Worm (Caenorhabditis elegans) whole organism, L3 larva: ENCODE measurements around the gene C16D9.1.

Experiments
- R02D3.7 ChIP-seq: fragments of 150-350 bp; optimal IDR thresholded peaks from 2 replicates; lab custom pipeline; 2014; ENCODE audit warnings: missing biosample characterization, missing genetic modification characterization
- ZK546.5 ChIP-seq: sonication (generic microtip); optimal IDR thresholded peaks from 2 replicates; lab custom pipeline; 2017; ENCODE audit warnings: missing biosample characterization, missing genetic modification characterization
- ama-1 ChIP-seq: fragments of 150-350 bp; optimal IDR thresholded peaks from 2 replicates; lab custom pipeline; 2018
- ceh-28 ChIP-seq: fragments of 150-350 bp; optimal IDR thresholded peaks from 2 replicates; lab custom pipeline; 2014; ENCODE audit warnings: missing biosample characterization, missing genetic modification reagents, missing genetic modification characterization
- ceh-82 ChIP-seq: fragments of 150-350 bp; optimal IDR thresholded peaks from 2 replicates; lab custom pipeline; 2014; ENCODE audit warnings: missing biosample characterization, missing genetic modification characterization
- ceh-9 ChIP-seq: sonication (generic microtip); optimal IDR thresholded peaks from 2 replicates; lab custom pipeline; 2018; ENCODE audit warnings: missing biosample characterization, missing genetic modification characterization
- daf-12 ChIP-seq: fragments of 150-350 bp; optimal IDR thresholded peaks from 2 replicates; lab custom pipeline; 2014; ENCODE audit warnings: missing biosample characterization, missing genetic modification reagents, missing genetic modification characterization
- egl-5 ChIP-seq: fragments of 150-350 bp; optimal IDR thresholded peaks from 2 replicates; lab custom pipeline; 2017; ENCODE audit warnings: missing biosample characterization, missing genetic modification reagents, missing genetic modification characterization, inconsistent platforms
- elt-2 ChIP-seq: sonication (generic microtip); optimal IDR thresholded peaks from 2 replicates; lab custom pipeline; 2016; ENCODE audit warnings: missing genetic modification reagents, mild to moderate bottlenecking, missing genetic modification characterization, missing compliant biosample characterization
- eor-1 ChIP-seq, 2 experiments: fragments of 150-350 bp; optimal IDR thresholded peaks; 2 replicates each; lab custom pipeline; 2014 to 2018; ENCODE audit warnings: missing biosample characterization in 2 of 2, missing genetic modification characterization in 2 of 2
- fkh-10 ChIP-seq: sonication (generic microtip); optimal IDR thresholded peaks from 2 replicates; lab custom pipeline; 2017; ENCODE audit warnings: missing biosample characterization, missing genetic modification reagents, missing genetic modification characterization
- fkh-2 ChIP-seq: fragments of 150-350 bp; optimal IDR thresholded peaks from 2 replicates; lab custom pipeline; 2014; ENCODE audit warnings: missing biosample characterization, missing genetic modification reagents, missing genetic modification characterization
- fos-1 ChIP-seq: fragments of 150-350 bp; optimal IDR thresholded peaks from 2 replicates; lab custom pipeline; 2014; ENCODE audit warnings: missing biosample characterization, missing genetic modification characterization
- hmg-11 ChIP-seq: sonication (generic microtip); optimal IDR thresholded peaks from 2 replicates; lab custom pipeline; 2016; ENCODE audit warnings: missing genetic modification characterization, missing compliant biosample characterization
- jun-1 ChIP-seq: fragments of 150-350 bp; optimal IDR thresholded peaks from 2 replicates; lab custom pipeline; 2014; ENCODE audit warnings: missing biosample characterization, missing genetic modification reagents, missing genetic modification characterization
- lin-39 ChIP-seq: fragments of 150-350 bp; optimal IDR thresholded peaks from 2 replicates; lab custom pipeline; 2018; ENCODE audit warnings: missing biosample characterization, missing genetic modification reagents, missing genetic modification characterization
- lsy-12 ChIP-seq: sonication (generic microtip); optimal IDR thresholded peaks from 2 replicates; lab custom pipeline; 2016; ENCODE audit warnings: mild to moderate bottlenecking, missing genetic modification characterization, missing compliant biosample characterization
- mdl-1 ChIP-seq: fragments of 150-350 bp; optimal IDR thresholded peaks from 2 replicates; lab custom pipeline; 2014; ENCODE audit warnings: missing biosample characterization, missing genetic modification characterization
- mml-1 ChIP-seq: fragments of 150-350 bp; sonication (generic microtip); optimal IDR thresholded peaks from 3 replicates; lab custom pipeline; 2014; ENCODE audit warnings: missing biosample characterization, missing genetic modification characterization
- nfya-1 ChIP-seq: sonication (generic microtip); optimal IDR thresholded peaks from 2 replicates; lab custom pipeline; 2017; ENCODE audit warnings: missing genetic modification characterization, mild to moderate bottlenecking, missing compliant biosample characterization, antibody characterized with exemption, moderate library complexity; ENCODE audit not compliant: insufficient read depth
- nhr-11 ChIP-seq: fragments of 150-350 bp; optimal IDR thresholded peaks from 2 replicates; lab custom pipeline; 2014; ENCODE audit warnings: missing biosample characterization, missing genetic modification characterization
- nhr-12 ChIP-seq: fragments of 150-350 bp; optimal IDR thresholded peaks from 2 replicates; lab custom pipeline; 2014; ENCODE audit warnings: missing biosample characterization, missing genetic modification characterization
- nhr-23 ChIP-seq: fragments of 150-350 bp; optimal IDR thresholded peaks from 2 replicates; lab custom pipeline; 2014; ENCODE audit warnings: missing biosample characterization, missing genetic modification reagents, missing genetic modification characterization
- nhr-237 ChIP-seq: fragments of 150-350 bp; optimal IDR thresholded peaks from 2 replicates; lab custom pipeline; 2014; ENCODE audit warnings: missing biosample characterization, missing genetic modification characterization
- nhr-25 ChIP-seq: sonication (generic microtip); optimal IDR thresholded peaks from 2 replicates; lab custom pipeline; 2017; ENCODE audit warnings: missing biosample characterization, missing genetic modification characterization
- nhr-28 ChIP-seq: fragments of 150-350 bp; optimal IDR thresholded peaks from 2 replicates; lab custom pipeline; 2014; ENCODE audit warnings: missing biosample characterization, missing genetic modification characterization
- nhr-43 ChIP-seq: sonication (generic microtip); optimal IDR thresholded peaks from 2 replicates; lab custom pipeline; 2016; ENCODE audit warnings: mild to moderate bottlenecking, missing genetic modification characterization, missing compliant biosample characterization; ENCODE audit not compliant: poor library complexity, severe bottlenecking
- nhr-67 ChIP-seq: fragments of 150-350 bp; optimal IDR thresholded peaks from 2 replicates; lab custom pipeline; 2014; ENCODE audit warnings: missing biosample characterization, missing genetic modification characterization
- nhr-77 ChIP-seq: fragments of 150-350 bp; optimal IDR thresholded peaks from 2 replicates; lab custom pipeline; 2014; ENCODE audit warnings: missing biosample characterization, missing genetic modification characterization
- pqm-1 ChIP-seq: fragments of 150-350 bp; optimal IDR thresholded peaks from 2 replicates; lab custom pipeline; 2017; ENCODE audit warnings: missing biosample characterization, missing genetic modification characterization, inconsistent platforms
- skn-1 ChIP-seq: fragments of 150-350 bp; optimal IDR thresholded peaks from 2 replicates; lab custom pipeline; 2014; ENCODE audit warnings: missing biosample characterization, missing genetic modification characterization
- unc-39 ChIP-seq: sonication (generic microtip); optimal IDR thresholded peaks from 4 replicates; lab custom pipeline; 2017; ENCODE audit warnings: missing biosample characterization, missing genetic modification characterization
- zag-1 ChIP-seq: fragments of 150-350 bp; optimal IDR thresholded peaks from 2 replicates; lab custom pipeline; 2014; ENCODE audit warnings: missing biosample characterization, missing genetic modification characterization

The C16D9.1 gene

ce11 chrV:8281646-8282045 is 22.5 kb downstream of the C16D9.1 start:
- TF ChIP-seq elt-2 (tag; lab: Kevin White, UChicago), result no peak
- TF ChIP-seq nhr-28 (tag; lab: Kevin White, UChicago), result no peak
- TF ChIP-seq fkh-10 (GFP tag; lab: Kevin White, UChicago), result no peak
- TF ChIP-seq nhr-77 (tag; lab: Kevin White, UChicago), result no peak
- TF ChIP-seq ceh-82, result no peak
- TF ChIP-seq eor-1 (tag; optimal IDR thresholded peaks at IDR 0.05; lab: Kevin White, UChicago), result no peak
- no peak for TF ChIP-seq nhr-12 (tag; lab: Kevin White, UChicago)
- TF ChIP-seq nhr-237 (tag; lab: Kevin White, UChicago), result no peak
- no peak for TF ChIP-seq mml-1 (tag; lab: Kevin White, UChicago)

- TF ChIP-seq fkh-10 (GFP tag; lab: Kevin White, UChicago), result no peak
- no peak for TF ChIP-seq jun-1
- TF ChIP-seq lin-39, result no peak
- no peak for TF ChIP-seq R02D3.7 (tag; lab: Kevin White, UChicago)
- no peak for TF ChIP-seq nhr-12 (tag; lab: Kevin White, UChicago)
Observed at ce11 chrV:8282933-8283332, 23.8 kb downstream of the C16D9.1 start.

DNA sequence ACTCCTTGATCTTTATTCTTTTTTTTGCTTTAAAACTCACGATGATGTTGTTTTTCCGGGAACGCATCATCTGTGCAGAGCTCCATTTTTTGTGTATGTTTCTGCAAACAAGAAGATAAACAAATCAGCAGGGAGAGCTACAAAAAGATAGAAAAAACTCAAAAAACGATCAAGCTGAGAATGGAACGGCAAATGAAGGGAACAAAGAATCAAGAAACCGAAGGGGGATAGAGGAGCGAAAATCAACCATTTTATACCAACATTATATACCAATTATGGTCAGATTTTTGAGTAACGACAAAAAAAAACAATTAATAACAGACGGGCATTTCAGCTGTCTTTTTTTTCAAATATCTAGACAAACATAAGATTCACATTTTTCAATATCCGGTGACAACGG is 25.7 kb downstream of the C16D9.1 start, which contains the start of gene slc-17.5:
TSS of gene slc-17.5 (minus strand) at position 101 of the 400 bp plus-strand sequence.
- no peak for TF ChIP-seq nhr-67 (tag; lab: Kevin White, UChicago)
- no peak for TF ChIP-seq nhr-12 (tag; lab: Kevin White, UChicago)
- no peak for TF ChIP-seq ZK546.5 (tag; lab: Kevin White, UChicago)
- TF ChIP-seq lin-39, result no peak
- no peak for TF ChIP-seq unc-39 (tag; lab: Kevin White, UChicago)
- TF ChIP-seq R02D3.7 (tag; lab: Kevin White, UChicago), result no peak
- no peak for TF ChIP-seq ceh-9
- TF ChIP-seq daf-12 (tag; lab: Kevin White, UChicago), result no peak

ce11 chrV:8285455-8285854 is 26.3 kb downstream of the C16D9.1 start:
- TF ChIP-seq pqm-1 (tag; lab: Kevin White, UChicago), result peak; percentile 51
- no peak for TF ChIP-seq nhr-43 (tag; lab: Kevin White, UChicago)
- TF ChIP-seq zag-1 (tag; lab: Kevin White, UChicago), result no peak
- TF ChIP-seq ZK546.5 (tag; lab: Kevin White, UChicago), result no peak
- TF ChIP-seq unc-39 (tag; lab: Kevin White, UChicago), result no peak
- no peak for TF ChIP-seq R02D3.7 (tag; lab: Kevin White, UChicago)
- TF ChIP-seq nhr-23 (tag; lab: Kevin White, UChicago), result no peak
- no peak for TF ChIP-seq skn-1
- TF ChIP-seq elt-2 (tag; lab: Kevin White, UChicago), result peak; percentile 4
- no peak for TF ChIP-seq nhr-25 (tag; lab: Kevin White, UChicago)
- no peak for TF ChIP-seq hmg-11 (tag; lab: Kevin White, UChicago)
- TF ChIP-seq, all 47 proteins: peak for 2

- TF ChIP-seq nhr-67 (tag; lab: Kevin White, UChicago) (no peak), lin-39 (peak; percentile 63), ceh-82 (no peak), nhr-43 (tag; lab: Kevin White, UChicago) (no peak), elt-2 (tag; lab: Kevin White, UChicago) (peak; percentile 67), lsy-12 (tag; lab: Kevin White, UChicago) (no peak), ZK546.5 (tag; lab: Kevin White, UChicago) (no peak), egl-5 (no peak), pqm-1 (tag; lab: Kevin White, UChicago) (peak; percentile 17), ceh-28 (no peak), mml-1 (tag; lab: Kevin White, UChicago) (no peak), R02D3.7 (tag; lab: Kevin White, UChicago) (no peak), zag-1 (tag; lab: Kevin White, UChicago) (no peak), mdl-1 (no peak), eor-1 (tag; optimal IDR thresholded peaks at IDR 0.05; lab: Kevin White, UChicago) (no peak), fkh-2 (tag; lab: Kevin White, UChicago) (no peak), ama-1 (lab: Kevin White, UChicago) (no peak), nfya-1 (peak; percentile 51), nhr-28 (tag; lab: Kevin White, UChicago) (no peak), fos-1 (no peak), nhr-77 (tag; lab: Kevin White, UChicago) (no peak), nhr-11 (tag; lab: Kevin White, UChicago) (no peak), daf-12 (tag; lab: Kevin White, UChicago) (no peak)
- TF ChIP-seq, all 47 proteins: peak for 4
Observed at ce11 chrV:8288125-8288806, 29.1 kb downstream of the C16D9.1 start.
